Fruit fly (Drosophila melanogaster): ENCODE results near the gene PolA2.

PolA2 gene

dm6 chr3R:27253136-27253920 is 14.4 kb downstream of the PolA2 start, which contains the start of gene pll (continued):
- TF ChIP-seq gcm2 (GFP tag; optimal IDR thresholded peaks at IDR 0.05) (peak; percentile 54), cas (GFP tag; IDR thresholded peaks at IDR 0.05) (peak; percentile 71), CG32532 (GFP tag; IDR thresholded peaks at IDR 0.05) (peak; percentile 93), Hmr (GFP tag; optimal IDR thresholded peaks at IDR 0.05) (peak; percentile 88), Myb (GFP tag; optimal IDR thresholded peaks at IDR 0.05) (peak; percentile 43), Chrac-16 (GFP tag; optimal IDR thresholded peaks at IDR 0.05) (peak; percentile 86), ro (GFP tag; IDR thresholded peaks at IDR 0.05) (peak; percentile 59; the same call in 1 of the 2 replicates), Kr (GFP tag; optimal IDR thresholded peaks at IDR 0.05) (no peak), NK7.1 (GFP tag; optimal IDR thresholded peaks at IDR 0.05) (no peak), zfh1 (GFP tag; IDR thresholded peaks at IDR 0.05) (peak; percentile 91), Tbp (GFP tag; optimal IDR thresholded peaks at IDR 0.05) (peak; percentile 69), CG10147 (GFP tag; optimal IDR thresholded peaks at IDR 0.05) (peak; percentile 71), CG9817 (tag; optimal IDR thresholded peaks at IDR 0.05) (peak; percentile 81), Dbx (GFP tag; IDR thresholded peaks at IDR 0.05) (peak; percentile 90), sug (tag; optimal IDR thresholded peaks at IDR 0.05) (peak; percentile 56), CG2120 (GFP tag; optimal IDR thresholded peaks at IDR 0.05) (peak; percentile 92), CG10979 (tag; optimal IDR thresholded peaks at IDR 0.05) (peak; percentile 71), CG1024 (GFP tag; IDR thresholded peaks at IDR 0.05) (peak; percentile 84), Dip2 (GFP tag; IDR thresholded peaks at IDR 0.05) (no peak), bcd (GFP tag; optimal IDR thresholded peaks at IDR 0.05) (peak; percentile 71), CG13624 (GFP tag; optimal IDR thresholded peaks at IDR 0.05) (peak; percentile 77), CG10565 (GFP tag; optimal IDR thresholded peaks at IDR 0.05) (peak; percentile 42), insv (GFP tag; optimal IDR thresholded peaks at IDR 0.05) (peak in 1 of 2 experiments; percentile 47), peb (GFP tag; IDR thresholded peaks at IDR 0.05) (peak; percentile 83), vvl (GFP tag; IDR thresholded peaks at IDR 0.05) (peak; percentile 93), dati (GFP tag; IDR thresholded peaks at IDR 0.05) (peak; percentile 65), fd96Cb (tag; optimal IDR thresholded peaks at IDR 0.05) (peak; percentile 75), dm (GFP tag; optimal IDR thresholded peaks at IDR 0.05) (peak; percentile 49), CG1233 (GFP tag; optimal IDR thresholded peaks at IDR 0.05) (peak; percentile 72), CG8359 (GFP tag; optimal IDR thresholded peaks at IDR 0.05; ENCODE audit: borderline replicate concordance) (no peak), CG3995 (GFP tag; optimal IDR thresholded peaks at IDR 0.05) (peak; percentile 43), CG3407 (GFP tag; optimal IDR thresholded peaks at IDR 0.05) (peak; percentile 11), Bteb2 (GFP tag; optimal IDR thresholded peaks at IDR 0.05) (peak; percentile 81), tup (GFP tag; optimal IDR thresholded peaks at IDR 0.05) (peak; percentile 36), sc (optimal IDR thresholded peaks at IDR 0.05) (no peak), sc (GFP tag; optimal IDR thresholded peaks at IDR 0.05) (peak; percentile 30), exex (tag; optimal IDR thresholded peaks at IDR 0.05) (peak; percentile 70), CG4730 (GFP tag; IDR thresholded peaks at IDR 0.05) (peak; percentile 84), CG16815 (GFP tag; optimal IDR thresholded peaks at IDR 0.05) (peak; percentile 64), MESR4 (GFP tag; optimal IDR thresholded peaks at IDR 0.05) (peak; percentile 76), bab2 (GFP tag; optimal IDR thresholded peaks at IDR 0.05) (peak; percentile 81), CG7357 (GFP tag; IDR thresholded peaks at IDR 0.05) (peak; percentile 80), tna (GFP tag; IDR thresholded peaks at IDR 0.05; ENCODE audit: partially characterized antibody) (no peak), CG17359 (tag; optimal IDR thresholded peaks at IDR 0.05) (peak; percentile 86), unpg (GFP tag; optimal IDR thresholded peaks at IDR 0.05) (peak; percentile 84), wor (GFP tag; IDR thresholded peaks at IDR 0.05) (peak; percentile 75), tx (GFP tag; optimal IDR thresholded peaks at IDR 0.05) (peak; percentile 65), emc (GFP tag; optimal IDR thresholded peaks at IDR 0.05) (peak; percentile 55), CG16863 (GFP tag; optimal IDR thresholded peaks at IDR 0.05) (peak; percentile 61), CG10959 (GFP tag; IDR thresholded peaks at IDR 0.05) (peak; percentile 73)

Data from whole organism, embryonic.